Worm (Caenorhabditis elegans) whole organism, early embryonic: Measurements from ENCODE around the gene ZK1307.9.

Experiments
- B0310.2 ChIP-seq: sonication (generic microtip); optimal IDR thresholded peaks from 2 replicates; lab custom pipeline; 2016; ENCODE audit warnings: mild to moderate bottlenecking, missing genetic modification characterization, missing compliant biosample characterization
- F13C5.2 ChIP-seq: sonication (generic microtip); optimal IDR thresholded peaks from 2 replicates; lab custom pipeline; 2017; ENCODE audit warnings: mild to moderate bottlenecking, missing genetic modification characterization, inconsistent platforms, missing compliant biosample characterization
- aly-1 ChIP-seq: sonication (generic microtip); optimal IDR thresholded peaks from 2 replicates; lab custom pipeline; 2016; ENCODE audit warnings: missing genetic modification characterization, missing compliant biosample characterization
- ama-1 ChIP-seq: fragments of 150-350 bp; optimal IDR thresholded peaks from 2 replicates; lab custom pipeline; 2014
- ceh-13 ChIP-seq: fragments of 200-800 bp; sonication (Bioruptor generic); optimal IDR thresholded peaks from 2 replicates; lab custom pipeline; 2018; ENCODE audit warnings: mild to moderate bottlenecking, missing genetic modification characterization, missing compliant biosample characterization
- ceh-36 ChIP-seq: sonication (generic microtip); optimal IDR thresholded peaks from 2 replicates; lab custom pipeline; 2016; ENCODE audit warnings: missing genetic modification characterization, inconsistent platforms, missing compliant biosample characterization
- ets-7 ChIP-seq: sonication (generic microtip); optimal IDR thresholded peaks from 2 replicates; lab custom pipeline; 2016; ENCODE audit warnings: missing genotype, missing genetic modification characterization, missing compliant biosample characterization
- flt-1 ChIP-seq: fragments of 200-800 bp; sonication (Bioruptor generic); IDR thresholded peaks from 2 replicates; pipeline ENCODE4 v1.3.6; 2022; ENCODE audit warnings: missing genetic modification characterization, missing compliant biosample characterization
- hmbx-1 ChIP-seq: sonication (generic microtip); optimal IDR thresholded peaks from 2 replicates; lab custom pipeline; 2016; ENCODE audit warnings: mild to moderate bottlenecking, missing genetic modification characterization, missing compliant biosample characterization
- hmg-4 ChIP-seq: fragments of 200-800 bp; sonication (Bioruptor generic); optimal IDR thresholded peaks from 2 replicates; lab custom pipeline; 2018; ENCODE audit warnings: mild to moderate bottlenecking, missing genetic modification characterization, missing compliant biosample characterization
- hnd-1 ChIP-seq: sonication (generic microtip); optimal IDR thresholded peaks from 2 replicates; lab custom pipeline; 2016; ENCODE audit warnings: missing genetic modification characterization, missing compliant biosample characterization
- pes-1 ChIP-seq: fragments of 200-800 bp; sonication (Bioruptor generic); IDR thresholded peaks from 2 replicates; pipeline ENCODE4 v1.3.6; 2022; ENCODE audit warnings: missing genetic modification reagents, missing genetic modification characterization, missing compliant biosample characterization
- scrt-1 ChIP-seq: fragments of 200-800 bp; sonication (Bioruptor generic); IDR thresholded peaks from 2 replicates; pipeline ENCODE4 v1.3.6; 2022; ENCODE audit warnings: missing genetic modification characterization, missing compliant biosample characterization
- sea-1 ChIP-seq: fragments of 200-800 bp; sonication (Bioruptor generic); conservative IDR thresholded peaks from 2 replicates; pipeline ENCODE4 v1.3.6; 2022; ENCODE audit warnings: missing genetic modification characterization, missing compliant biosample characterization
- tbx-11 ChIP-seq: fragments of 200-800 bp; sonication (Bioruptor generic); IDR thresholded peaks from 2 replicates; pipeline ENCODE4 v1.3.6; 2022; ENCODE audit warnings: missing genetic modification characterization, missing compliant biosample characterization
- tbx-37 ChIP-seq: fragments of 200-800 bp; sonication (Bioruptor generic); conservative IDR thresholded peaks from 2 replicates; pipeline ENCODE4 v1.3.6; 2022; ENCODE audit warnings: missing genetic modification reagents, missing genetic modification characterization, missing compliant biosample characterization
- tra-4 ChIP-seq: sonication (generic microtip); optimal IDR thresholded peaks from 2 replicates; lab custom pipeline; 2017; ENCODE audit warnings: missing genetic modification characterization, missing compliant biosample characterization

Gene ZK1307.9

ce11 chrII:9649191-9649590 is at the start of gene ZK1307.9:
Gene ZK1307.9 (plus strand): TSS chrII:9649491.
- TF ChIP-seq hmbx-1 (tag; lab: Kevin White, UChicago) (no peak), B0310.2 (tag; lab: Kevin White, UChicago) (no peak), ama-1 (lab: Kevin White, UChicago) (no peak), tra-4 (no peak), ceh-13 (GFP tag; lab: Kevin White, UChicago) (no peak), tbx-11 (no peak), ets-7 (tag; lab: Kevin White, UChicago) (no peak), sea-1 (GFP tag; lab: Robert Waterston, UW) (no peak), hmg-4 (no peak), hnd-1 (no peak), flt-1 (GFP tag; lab: Robert Waterston, UW) (no peak), pes-1 (no peak), tbx-37 (GFP tag; lab: Robert Waterston, UW) (no peak), F13C5.2 (tag; lab: Kevin White, UChicago) (no peak), ceh-36 (tag; lab: Kevin White, UChicago) (no peak), scrt-1 (GFP tag; lab: Robert Waterston, UW) (no peak), aly-1 (tag; lab: Kevin White, UChicago) (no peak)

- TF ChIP-seq sea-1 (GFP tag; lab: Robert Waterston, UW), result no peak
- TF ChIP-seq ceh-36 (tag; lab: Kevin White, UChicago), result no peak
- no peak for TF ChIP-seq tra-4
- TF ChIP-seq tbx-37 (GFP tag; lab: Robert Waterston, UW), result no peak
- no peak for TF ChIP-seq hmbx-1 (tag; lab: Kevin White, UChicago)
- TF ChIP-seq scrt-1 (GFP tag; lab: Robert Waterston, UW), result no peak
- no peak for TF ChIP-seq tbx-11
- TF ChIP-seq ama-1 (lab: Kevin White, UChicago), result no peak
- TF ChIP-seq aly-1 (tag; lab: Kevin White, UChicago), result no peak
- no peak for TF ChIP-seq hmg-4
- no peak for TF ChIP-seq hnd-1
- TF ChIP-seq ets-7 (tag; lab: Kevin White, UChicago), result no peak
- no peak for TF ChIP-seq flt-1 (GFP tag; lab: Robert Waterston, UW)
- no peak for TF ChIP-seq B0310.2 (tag; lab: Kevin White, UChicago)
- no peak for TF ChIP-seq pes-1
- TF ChIP-seq F13C5.2 (tag; lab: Kevin White, UChicago), result no peak
- TF ChIP-seq ceh-13 (GFP tag; lab: Kevin White, UChicago), result no peak
Observed at ce11 chrII:9600022-9600722, 49.1 kb upstream of the ZK1307.9 start.

ce11 chrII:9601069-9601468 is 48.2 kb upstream of the ZK1307.9 start:
- TF ChIP-seq flt-1 (GFP tag; lab: Robert Waterston, UW) (no peak), tbx-11 (no peak), ceh-13 (GFP tag; lab: Kevin White, UChicago) (no peak), F13C5.2 (tag; lab: Kevin White, UChicago) (no peak), hmg-4 (no peak), ama-1 (lab: Kevin White, UChicago) (no peak), tbx-37 (GFP tag; lab: Robert Waterston, UW) (no peak), sea-1 (GFP tag; lab: Robert Waterston, UW) (no peak), tra-4 (no peak)

- TF ChIP-seq sea-1 (GFP tag; lab: Robert Waterston, UW) (no peak), F13C5.2 (tag; lab: Kevin White, UChicago) (no peak), tra-4 (no peak), ama-1 (lab: Kevin White, UChicago) (no peak), hmg-4 (no peak), hmbx-1 (tag; lab: Kevin White, UChicago) (no peak), pes-1 (no peak)
Observed at ce11 chrII:9601679-9602078, 47.6 kb upstream of the ZK1307.9 start.

ce11 chrII:9602566-9602965 is 46.7 kb upstream of the ZK1307.9 start:
- TF ChIP-seq sea-1 (GFP tag; lab: Robert Waterston, UW), result no peak
- TF ChIP-seq ceh-36 (tag; lab: Kevin White, UChicago), result no peak
- TF ChIP-seq scrt-1 (GFP tag; lab: Robert Waterston, UW), result no peak

- TF ChIP-seq aly-1 (tag; lab: Kevin White, UChicago) (no peak), tra-4 (no peak), sea-1 (GFP tag; lab: Robert Waterston, UW) (no peak), ceh-36 (tag; lab: Kevin White, UChicago) (no peak), ets-7 (tag; lab: Kevin White, UChicago) (no peak), ama-1 (lab: Kevin White, UChicago) (no peak), pes-1 (no peak), flt-1 (GFP tag; lab: Robert Waterston, UW) (no peak), hmbx-1 (tag; lab: Kevin White, UChicago) (no peak), tbx-11 (no peak), hnd-1 (no peak), ceh-13 (GFP tag; lab: Kevin White, UChicago) (no peak), tbx-37 (GFP tag; lab: Robert Waterston, UW) (no peak), B0310.2 (tag; lab: Kevin White, UChicago) (no peak), hmg-4 (no peak)
Observed at ce11 chrII:9603419-9603818, 45.9 kb upstream of the ZK1307.9 start.

- TF ChIP-seq B0310.2 (tag; lab: Kevin White, UChicago), result no peak
- TF ChIP-seq hnd-1, result no peak
- TF ChIP-seq tra-4, result no peak
- TF ChIP-seq sea-1 (GFP tag; lab: Robert Waterston, UW), result no peak
- no peak for TF ChIP-seq hmbx-1 (tag; lab: Kevin White, UChicago)
- no peak for TF ChIP-seq ceh-36 (tag; lab: Kevin White, UChicago)
Observed at ce11 chrII:9604063-9604462, 45.2 kb upstream of the ZK1307.9 start.
